Worm (Caenorhabditis elegans): Measurements from ENCODE around the gene C29F9.6.

- TF ChIP-seq ama-1 (optimal IDR thresholded peaks at IDR 0.05) (no peak), flt-1 (GFP tag; IDR thresholded peaks at IDR 0.05) (0 out of 2 replicates have a peak, but pooled peaks have one; percentile 27), ets-7 (tag; optimal IDR thresholded peaks at IDR 0.05) (no peak), tra-4 (tag; optimal IDR thresholded peaks at IDR 0.05) (no peak), pes-1 (GFP tag; IDR thresholded peaks at IDR 0.05) (no peak), scrt-1 (GFP tag; IDR thresholded peaks at IDR 0.05) (no peak), hmbx-1 (tag; optimal IDR thresholded peaks at IDR 0.05) (no peak), ceh-36 (tag; optimal IDR thresholded peaks at IDR 0.05) (no peak), sea-1 (GFP tag; conservative IDR thresholded peaks at IDR 0.05) (no peak), aly-1 (tag; optimal IDR thresholded peaks at IDR 0.05) (no peak), tbx-11 (GFP tag; IDR thresholded peaks at IDR 0.05) (no peak), hnd-1 (tag; optimal IDR thresholded peaks at IDR 0.05) (no peak), B0310.2 (tag; optimal IDR thresholded peaks at IDR 0.05) (no peak), ceh-13 (GFP tag; optimal IDR thresholded peaks at IDR 0.05) (no peak)
Observed at ce11 chrIII:87183-87582, 27.5 kb upstream of the C29F9.6 start, which contains the start of the genes F54C4.4 and mrpl-40.

Data from whole organism, early embryonic.